Fruit fly (Drosophila melanogaster) whole organism, embryonic: ENCODE results near the gene CG5639.

Experiments used
- Ada2b ChIP-seq: fragments of 200-800 bp; sonication (Bioruptor generic); IDR thresholded peaks from 2 replicates; pipeline ENCODE4 v1.3.6; 2022; ENCODE audit warnings: missing biosample characterization, missing genetic modification characterization
- B-H1 ChIP-seq: fragments of 200-800 bp; sonication (Bioruptor generic); IDR thresholded peaks from 3 replicates; pipeline ENCODE4 v1.3.6; 2022; ENCODE audit warnings: missing biosample characterization, missing genetic modification characterization
- Bteb2 ChIP-seq: fragments of 200-800 bp; sonication (Bioruptor generic); optimal IDR thresholded peaks from 2 replicates; lab custom pipeline; 2016; ENCODE audit warnings: missing biosample characterization, missing genetic modification characterization
- CG12155 ChIP-seq: fragments of 200-800 bp; sonication (Bioruptor generic); optimal IDR thresholded peaks from 3 replicates; lab custom pipeline; 2016; ENCODE audit warnings: missing biosample characterization, missing genetic modification characterization
- CG1233 ChIP-seq: fragments of 200-800 bp; sonication (Bioruptor generic); optimal IDR thresholded peaks from 4 replicates; lab custom pipeline; 2018; ENCODE audit warnings: missing biosample characterization, mild to moderate bottlenecking, missing genetic modification characterization
- CG14014 ChIP-seq: fragments of 200-800 bp; sonication (Bioruptor generic); IDR thresholded peaks from 2 replicates; pipeline ENCODE4 v1.3.6; 2022; ENCODE audit warnings: missing biosample characterization, missing genetic modification characterization
- CG14965 ChIP-seq: fragments of 200-800 bp; sonication (Bioruptor generic); optimal IDR thresholded peaks from 2 replicates; lab custom pipeline; 2016; ENCODE audit warnings: missing biosample characterization, missing genetic modification characterization, borderline replicate concordance
- CG15269 ChIP-seq: fragments of 200-800 bp; sonication (Bioruptor generic); optimal IDR thresholded peaks from 2 replicates; lab custom pipeline; 2018; ENCODE audit warnings: missing biosample characterization, mild to moderate bottlenecking, missing genetic modification characterization, moderate library complexity
- CG15514 ChIP-seq: fragments of 200-800 bp; sonication (Bioruptor generic); optimal IDR thresholded peaks from 3 replicates; lab custom pipeline; 2017; ENCODE audit warnings: missing biosample characterization, missing genetic modification characterization, mild to moderate bottlenecking, moderate library complexity, missing genetic modification reagents
- CG15696 ChIP-seq: fragments of 200-800 bp; sonication (Bioruptor generic); optimal IDR thresholded peaks from 2 replicates; lab custom pipeline; 2019; ENCODE audit warnings: missing biosample characterization, mild to moderate bottlenecking, missing genetic modification characterization, moderate library complexity
- CG18011 ChIP-seq: fragments of 200-800 bp; sonication (Bioruptor generic); optimal IDR thresholded peaks from 2 replicates; lab custom pipeline; 2017; ENCODE audit warnings: missing biosample characterization, missing genetic modification characterization, mild to moderate bottlenecking, moderate library complexity, missing genotype
- CG30431 ChIP-seq: fragments of 200-800 bp; sonication (Bioruptor generic); optimal IDR thresholded peaks from 2 replicates; lab custom pipeline; 2017; ENCODE audit warnings: missing biosample characterization, missing genetic modification characterization
- CG31365 ChIP-seq: fragments of 200-800 bp; sonication (Bioruptor generic); optimal IDR thresholded peaks from 2 replicates; lab custom pipeline; 2018; ENCODE audit warnings: missing biosample characterization, mild to moderate bottlenecking, missing genetic modification characterization
- CG43689 ChIP-seq: fragments of 200-800 bp; sonication (Bioruptor generic); IDR thresholded peaks from 2 replicates; pipeline ENCODE4 v1.3.6; 2022; ENCODE audit warnings: missing biosample characterization, missing genetic modification characterization
- CG7987 ChIP-seq: fragments of 200-800 bp; sonication (Bioruptor generic); optimal IDR thresholded peaks from 2 replicates; lab custom pipeline; 2018; ENCODE audit warnings: missing biosample characterization, mild to moderate bottlenecking, missing genetic modification characterization, moderate library complexity
- CG9876 ChIP-seq: fragments of 200-800 bp; sonication (Bioruptor generic); optimal IDR thresholded peaks from 2 replicates; lab custom pipeline; 2016; ENCODE audit warnings: missing biosample characterization, missing genetic modification characterization
- D19A ChIP-seq: fragments of 200-800 bp; optimal IDR thresholded peaks from 3 replicates; lab custom pipeline; 2019; ENCODE audit warnings: missing biosample characterization, mild to moderate bottlenecking, missing genetic modification characterization, moderate library complexity
- D19B ChIP-seq: fragments of 200-800 bp; sonication (Bioruptor generic); optimal IDR thresholded peaks from 2 replicates; lab custom pipeline; 2017; ENCODE audit warnings: missing biosample characterization, mild to moderate bottlenecking, missing genetic modification characterization
- ERR ChIP-seq: fragments of 200-800 bp; sonication (Bioruptor generic); optimal IDR thresholded peaks from 2 replicates; lab custom pipeline; 2016; ENCODE audit warnings: missing biosample characterization, missing genetic modification characterization
- Eip74EF ChIP-seq, 2 experiments: fragments of 200-800 bp in 1 of 2; fragments of >200 bp in 1 of 2; sonication (Bioruptor generic) in 1 of 2; optimal IDR thresholded peaks; 2 replicates each; lab custom pipeline; 2017 to 2019; ENCODE audit warnings: missing biosample characterization in 2 of 2, missing genetic modification characterization in 2 of 2, mild to moderate bottlenecking in 1 of 2, moderate library complexity in 1 of 2
- MBD-R2 ChIP-seq: fragments of 200-800 bp; sonication (Bioruptor generic); IDR thresholded peaks from 2 replicates; pipeline ENCODE4 v1.3.6; 2022; ENCODE audit warnings: missing biosample characterization, missing genetic modification characterization
- NK7.1 ChIP-seq: fragments of 200-800 bp; sonication (Bioruptor generic); optimal IDR thresholded peaks from 3 replicates; lab custom pipeline; 2016; ENCODE audit warnings: missing biosample characterization, missing genetic modification characterization
- NfI ChIP-seq: fragments of 200-800 bp; sonication (Bioruptor generic); optimal IDR thresholded peaks from 3 replicates; lab custom pipeline; 2018; ENCODE audit warnings: missing biosample characterization, mild to moderate bottlenecking, missing genetic modification characterization, moderate library complexity
- Rx ChIP-seq: fragments of 200-800 bp; sonication (Bioruptor generic); IDR thresholded peaks from 2 replicates; pipeline ENCODE4 v1.3.6; 2022; ENCODE audit warnings: missing biosample characterization, missing genetic modification characterization
- Ssrp ChIP-seq: fragments of 200-800 bp; sonication (Bioruptor generic); optimal IDR thresholded peaks from 2 replicates; lab custom pipeline; 2018; ENCODE audit warnings: missing biosample characterization, mild to moderate bottlenecking, missing genetic modification characterization, moderate library complexity
- Stat92E ChIP-seq, 3 experiments: fragments of >200 bp in 2 of 3; fragments of 200-800 bp in 1 of 3; sonication (Bioruptor generic) in 1 of 3; optimal IDR thresholded peaks; 2 replicates each; lab custom pipeline; 2017 to 2019; ENCODE audit warnings: missing biosample characterization in 3 of 3, missing genetic modification characterization in 3 of 3, mild to moderate bottlenecking in 1 of 3, moderate library complexity in 1 of 3
- Trl ChIP-seq, 3 experiments: fragments of >200 bp in 2 of 3; fragments of 200-800 bp in 1 of 3; sonication (Bioruptor generic) in 1 of 3; optimal IDR thresholded peaks; 2 replicates in 1 of 3; 3 replicates in 2 of 3; lab custom pipeline; 2016 to 2017; ENCODE audit warnings: missing biosample characterization in 1 of 3, missing genetic modification characterization in 1 of 3
- Usf ChIP-seq: fragments of 200-800 bp; sonication (Bioruptor generic); optimal IDR thresholded peaks from 2 replicates; lab custom pipeline; 2017; ENCODE audit warnings: missing genotype, missing biosample characterization, missing genetic modification characterization
- Vsx1 ChIP-seq: fragments of 200-800 bp; sonication (Bioruptor generic); optimal IDR thresholded peaks from 2 replicates; lab custom pipeline; 2017; ENCODE audit warnings: missing biosample characterization, mild to moderate bottlenecking, missing genetic modification characterization, missing genetic modification reagents
- ab ChIP-seq: fragments of 200-800 bp; sonication (Bioruptor generic); optimal IDR thresholded peaks from 2 replicates; lab custom pipeline; 2016; ENCODE audit warnings: missing biosample characterization, missing genetic modification characterization
- crol ChIP-seq: fragments of 200-800 bp; sonication (Bioruptor generic); IDR thresholded peaks from 2 replicates; pipeline ENCODE4 v1.3.6; 2022; ENCODE audit warnings: missing biosample characterization, missing genetic modification characterization
- dati ChIP-seq: fragments of 200-800 bp; sonication (Bioruptor generic); IDR thresholded peaks from 2 replicates; pipeline ENCODE4 v1.3.6; 2022; ENCODE audit warnings: missing biosample characterization, missing genetic modification characterization
- dpn ChIP-seq, 2 experiments: fragments of 200-800 bp; sonication (Bioruptor generic); optimal IDR thresholded peaks; 3 replicates each; lab custom pipeline; 2016; ENCODE audit warnings: missing biosample characterization in 2 of 2, missing genetic modification characterization in 2 of 2
- fru ChIP-seq: fragments of >200 bp; optimal IDR thresholded peaks from 2 replicates; lab custom pipeline; 2017
- gcm2 ChIP-seq: fragments of 200-800 bp; sonication (Bioruptor generic); optimal IDR thresholded peaks from 2 replicates; lab custom pipeline; 2016; ENCODE audit warnings: missing biosample characterization, missing genetic modification characterization
- hbn ChIP-seq: fragments of 200-800 bp; sonication (Bioruptor generic); IDR thresholded peaks from 2 replicates; pipeline ENCODE4 v1.3.6; 2022; ENCODE audit warnings: missing biosample characterization, missing genetic modification characterization; ENCODE audit not compliant: partially characterized antibody
- kay ChIP-seq: fragments of 200-800 bp; sonication (Bioruptor generic); optimal IDR thresholded peaks from 2 replicates; lab custom pipeline; 2016; ENCODE audit warnings: missing biosample characterization, missing genetic modification characterization
- org-1 ChIP-seq: fragments of 200-800 bp; sonication (Bioruptor generic); optimal IDR thresholded peaks from 2 replicates; lab custom pipeline; 2017; ENCODE audit warnings: missing biosample characterization, missing genetic modification characterization
- pzg ChIP-seq: fragments of 200-800 bp; sonication (Bioruptor generic); optimal IDR thresholded peaks from 3 replicates; lab custom pipeline; 2018; ENCODE audit warnings: missing biosample characterization, mild to moderate bottlenecking, missing genetic modification characterization, moderate library complexity
- repo ChIP-seq: fragments of 200-800 bp; sonication (Bioruptor generic); optimal IDR thresholded peaks from 2 replicates; lab custom pipeline; 2016; ENCODE audit warnings: missing biosample characterization, missing genetic modification characterization
- ro ChIP-seq: fragments of 200-800 bp; sonication (Bioruptor generic); IDR thresholded peaks from 2 replicates; pipeline ENCODE4 v1.3.6; 2022; ENCODE audit warnings: missing biosample characterization, missing genetic modification characterization
- slbo ChIP-seq: fragments of 200-800 bp; sonication (Bioruptor generic); IDR thresholded peaks from 2 replicates; pipeline ENCODE4 v1.3.6; 2022; ENCODE audit warnings: missing biosample characterization, missing genetic modification characterization
- slou ChIP-seq: fragments of 200-800 bp; sonication (Bioruptor generic); optimal IDR thresholded peaks from 3 replicates; lab custom pipeline; 2016; ENCODE audit warnings: missing biosample characterization, missing genetic modification characterization
- slp2 ChIP-seq: fragments of 200-800 bp; sonication (Bioruptor generic); optimal IDR thresholded peaks from 2 replicates; lab custom pipeline; 2016; ENCODE audit warnings: missing biosample characterization, missing genetic modification characterization
- wek ChIP-seq: fragments of 200-800 bp; sonication (Bioruptor generic); optimal IDR thresholded peaks from 3 replicates; lab custom pipeline; 2018; ENCODE audit warnings: missing biosample characterization, mild to moderate bottlenecking, missing genetic modification characterization, moderate library complexity
- wor ChIP-seq: fragments of 200-800 bp; sonication (Bioruptor generic); IDR thresholded peaks from 2 replicates; pipeline ENCODE4 v1.3.6; 2022; ENCODE audit warnings: missing biosample characterization, missing genetic modification characterization

The CG5639 gene

DNA sequence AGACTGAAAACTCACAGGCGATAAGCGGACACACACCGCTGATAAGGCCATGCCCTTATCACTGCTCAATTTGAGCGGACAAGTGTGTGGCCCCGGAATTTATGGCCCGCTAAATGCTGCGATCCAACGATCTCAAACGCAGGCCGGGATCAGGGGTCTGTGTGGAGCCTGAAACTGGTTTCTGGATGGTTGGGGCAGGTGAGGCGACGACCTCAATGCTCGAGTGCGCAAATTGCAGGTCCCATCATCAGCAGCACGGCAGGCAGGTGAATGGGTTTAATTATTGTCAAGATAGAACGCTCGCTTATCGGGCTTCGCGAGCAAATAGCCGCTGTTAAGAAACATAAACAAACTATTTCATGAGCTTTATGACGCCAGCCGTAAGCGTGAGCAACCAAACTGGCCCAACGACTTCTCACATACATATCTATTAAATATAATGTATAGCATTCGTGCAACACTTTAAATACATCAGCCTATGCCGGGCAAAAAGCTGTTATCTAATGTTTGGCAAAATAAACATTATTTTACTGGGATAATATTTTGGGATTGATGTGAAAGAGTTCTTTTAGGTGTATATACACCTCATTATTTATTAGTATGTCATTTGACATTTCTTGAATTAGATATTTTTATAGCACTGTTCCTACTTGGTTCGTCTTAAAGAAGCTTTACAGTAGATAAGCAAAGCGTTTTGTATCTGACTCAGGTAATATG, 9.8 kb upstream of the CG5639 start (continued):
- no peak for TF ChIP-seq NK7.1 (GFP tag; lab: Kevin White, UChicago)
- TF ChIP-seq ERR (GFP tag; lab: Kevin White, UChicago) = no peak
- no peak for TF ChIP-seq ro (GFP tag; lab: Robert Waterston, UW)
- TF ChIP-seq, all 482 proteins: peak for 50

DNA sequence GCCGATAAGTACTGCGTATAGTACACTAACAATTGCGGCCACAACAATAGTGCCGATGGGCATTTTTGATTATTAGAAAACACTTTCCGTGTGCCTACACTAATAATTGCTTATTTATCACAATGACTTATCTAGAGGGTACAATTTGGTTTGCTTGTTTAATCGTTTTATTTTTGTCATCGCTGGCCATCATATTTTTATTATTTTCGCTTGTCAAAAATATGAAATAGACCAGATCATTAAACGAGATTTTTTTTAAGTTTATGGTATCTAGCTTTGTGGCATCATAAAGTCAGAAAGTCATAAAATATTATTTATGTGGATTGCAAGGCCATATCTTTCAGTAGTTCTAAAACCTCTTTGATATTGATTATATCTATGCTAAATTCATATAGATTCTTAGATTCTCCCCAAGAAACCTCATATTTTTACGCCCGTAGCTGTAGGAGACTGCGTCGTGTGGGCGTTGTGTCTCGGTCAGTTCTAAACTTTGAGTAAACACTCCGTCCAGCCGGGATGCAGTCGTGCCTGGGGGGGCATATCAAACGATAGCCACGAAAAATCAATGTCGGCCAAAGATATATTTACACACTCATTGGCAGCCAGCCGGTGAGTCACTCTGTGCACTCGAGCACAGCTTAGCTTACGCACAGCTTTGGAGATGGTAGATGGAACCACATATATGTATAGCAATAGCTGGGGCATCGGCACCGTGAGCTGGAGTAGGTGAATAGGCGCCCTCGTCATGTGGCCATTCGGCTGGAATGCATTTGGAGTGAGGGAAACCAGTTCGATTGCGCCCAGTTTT, 8.9 kb upstream of the CG5639 start:
- TF ChIP-seq Vsx1 (GFP tag; lab: Kevin White, UChicago) = no peak
- peak in 1 of 2 experiments; percentile 25 for TF ChIP-seq dpn (GFP tag; optimal IDR thresholded peaks at IDR 0.05; lab: Kevin White, UChicago)
- TF ChIP-seq CG7987 = no peak
- no peak for TF ChIP-seq MBD-R2 (GFP tag; lab: Robert Waterston, UW)
- TF ChIP-seq CG43689 (GFP tag; lab: Robert Waterston, UW) = no peak
- TF ChIP-seq fru (lab: Kevin White, UChicago) = no peak
- peak; percentile 9 for TF ChIP-seq CG30431 (GFP tag; lab: Kevin White, UChicago)
- no peak for TF ChIP-seq CG14014
- no peak for TF ChIP-seq Trl (optimal IDR thresholded peaks at IDR 0.05; lab: Kevin White, UChicago)
- no peak for TF ChIP-seq Trl (GFP tag; optimal IDR thresholded peaks at IDR 0.05; lab: Kevin White, UChicago)
- TF ChIP-seq ab (GFP tag; lab: Kevin White, UChicago) = no peak
- no peak for TF ChIP-seq slbo (GFP tag; lab: Robert Waterston, UW)
- TF ChIP-seq gcm2 (GFP tag; lab: Kevin White, UChicago) = no peak
- TF ChIP-seq CG15269 = peak; percentile 28
- TF ChIP-seq NfI (GFP tag; lab: Kevin White, UChicago) = no peak
- no peak for TF ChIP-seq Ssrp (tag; lab: Kevin White, UChicago)
- TF ChIP-seq dati = peak; percentile 16; the same call in 1 of the 2 replicates
- no peak for TF ChIP-seq CG15514
- no peak for TF ChIP-seq CG15696
- no peak for TF ChIP-seq CG31365 (tag; lab: Kevin White, UChicago)
- no peak for TF ChIP-seq CG14965 (GFP tag; lab: Kevin White, UChicago)
- TF ChIP-seq CG12155 (GFP tag; lab: Kevin White, UChicago) = no peak
- TF ChIP-seq Bteb2 (GFP tag; lab: Kevin White, UChicago) = no peak
- TF ChIP-seq Usf (GFP tag; lab: Kevin White, UChicago) = no peak
- TF ChIP-seq D19B (GFP tag; lab: Kevin White, UChicago) = no peak
- no peak for TF ChIP-seq wor
- TF ChIP-seq org-1 = peak; percentile 4
- no peak for TF ChIP-seq wek (GFP tag; lab: Kevin White, UChicago)
- no peak for TF ChIP-seq pzg (GFP tag; lab: Kevin White, UChicago)
- no peak for TF ChIP-seq kay (GFP tag; lab: Kevin White, UChicago)
- TF ChIP-seq CG1233 (GFP tag; lab: Kevin White, UChicago) = no peak
- TF ChIP-seq crol = no peak
- no peak for TF ChIP-seq B-H1
- TF ChIP-seq Rx (GFP tag; lab: Robert Waterston, UW) = no peak
- TF ChIP-seq Eip74EF (GFP tag; optimal IDR thresholded peaks at IDR 0.05; lab: Kevin White, UChicago) = peak in 1 of 2 experiments; percentile 43
- TF ChIP-seq slp2 (GFP tag; lab: Kevin White, UChicago) = peak; percentile 5
- TF ChIP-seq repo (GFP tag; lab: Kevin White, UChicago) = no peak
- no peak for TF ChIP-seq Ada2b (GFP tag; lab: Robert Waterston, UW)
- no peak for TF ChIP-seq CG9876
- no peak for TF ChIP-seq CG18011
- no peak for TF ChIP-seq hbn (GFP tag; lab: Robert Waterston, UW)
- TF ChIP-seq slou = peak; percentile 11
- TF ChIP-seq Stat92E (GFP tag; optimal IDR thresholded peaks at IDR 0.05; lab: Kevin White, UChicago) = no peak
- TF ChIP-seq D19A (tag; lab: Kevin White, UChicago) = no peak
